Worm (Caenorhabditis elegans): ENCODE results near the gene F44E5.4.

F44E5.4 gene

ce11 chrII:11749490-11750172 lies 9.5 kb downstream of the F44E5.4 start (continued):
- TF ChIP-seq hrde-1 (tag; optimal IDR thresholded peaks at IDR 0.05; ENCODE audit: borderline replicate concordance): no peak
- no peak for TF ChIP-seq Y53G8AR.9 (GFP tag; conservative IDR thresholded peaks at IDR 0.05)
- TF ChIP-seq nhr-27 (tag; optimal IDR thresholded peaks at IDR 0.05): no peak
- peak; percentile 41 for TF ChIP-seq T07F8.4 (tag; optimal IDR thresholded peaks at IDR 0.05)
- TF ChIP-seq lin-35 (GFP tag; optimal IDR thresholded peaks at IDR 0.05): peak in 1 of 3 experiments; percentile 66
- TF ChIP-seq egl-44 (GFP tag; IDR thresholded peaks at IDR 0.05): no peak
- no peak for TF ChIP-seq ama-1 (optimal IDR thresholded peaks at IDR 0.05)
- no peak for TF ChIP-seq ama-1 (GFP tag; optimal IDR thresholded peaks at IDR 0.05)
- peak; percentile 99 for TF ChIP-seq zfh-2 (GFP tag; conservative IDR thresholded peaks at IDR 0.05)
- no peak for TF ChIP-seq T26A5.8 (tag; optimal IDR thresholded peaks at IDR 0.05)
- TF ChIP-seq pbrm-1 (GFP tag; IDR thresholded peaks at IDR 0.05): peak; percentile 63
- TF ChIP-seq ekl-4 (GFP tag; IDR thresholded peaks at IDR 0.05): 0 out of 2 replicates have a peak, but pooled peaks have one; percentile 57
- peak; percentile 76 for TF ChIP-seq ceh-27 (GFP tag; optimal IDR thresholded peaks at IDR 0.05)
- TF ChIP-seq attf-6 (GFP tag; IDR thresholded peaks at IDR 0.05): no peak
- peak; percentile 74 for TF ChIP-seq chd-7 (tag; optimal IDR thresholded peaks at IDR 0.05)
- no peak for TF ChIP-seq madf-8 (GFP tag; conservative IDR thresholded peaks at IDR 0.05)
- TF ChIP-seq madf-3 (GFP tag; IDR thresholded peaks at IDR 0.05): 0 out of 2 replicates have a peak, but pooled peaks have one; percentile 63
- TF ChIP-seq gei-17 (GFP tag; optimal IDR thresholded peaks at IDR 0.05): peak; percentile 65
- no peak for TF ChIP-seq hlh-12 (tag; optimal IDR thresholded peaks at IDR 0.05)
- TF ChIP-seq madf-10 (tag; optimal IDR thresholded peaks at IDR 0.05): peak; percentile 81
- TF ChIP-seq let-607 (tag; optimal IDR thresholded peaks at IDR 0.05): peak; percentile 66 to 77
- TF ChIP-seq ets-4 (GFP tag; optimal IDR thresholded peaks at IDR 0.05): no peak
- TF ChIP-seq B0261.1 (tag; optimal IDR thresholded peaks at IDR 0.05): no peak
- peak; percentile 55; the same call in 1 of the 2 replicates for TF ChIP-seq C06A6.2 (GFP tag; conservative IDR thresholded peaks at IDR 0.05)
- no peak for TF ChIP-seq snpc-4 (GFP tag; optimal IDR thresholded peaks at IDR 0.05)
- TF ChIP-seq snpc-4 (tag; optimal IDR thresholded peaks at IDR 0.05): peak in 3 of 4 experiments; percentile 51 to 74 (median 59)
- TF ChIP-seq Y79H2A.3 (GFP tag; conservative IDR thresholded peaks at IDR 0.05): no peak
- TF ChIP-seq B0035.1 (tag; optimal IDR thresholded peaks at IDR 0.05): peak; percentile 38
- TF ChIP-seq hmg-1.2 (GFP tag; IDR thresholded peaks at IDR 0.05): peak; percentile 85
- TF ChIP-seq atf-7 (tag; optimal IDR thresholded peaks at IDR 0.05): peak; percentile 75
- TF ChIP-seq lir-1 (GFP tag; conservative IDR thresholded peaks at IDR 0.05): peak; percentile 66
- no peak for TF ChIP-seq sea-2 (GFP tag; IDR thresholded peaks at IDR 0.05)
- no peak for TF ChIP-seq lsl-1 (GFP tag; optimal IDR thresholded peaks at IDR 0.05)
- peak; percentile 73 for TF ChIP-seq mcd-1 (GFP tag; IDR thresholded peaks at IDR 0.05)
- no peak for TF ChIP-seq attf-3 (GFP tag; conservative IDR thresholded peaks at IDR 0.05)
- no peak for TF ChIP-seq snpc-1.3 (tag; optimal IDR thresholded peaks at IDR 0.05; ENCODE audit: insufficient read depth)
- TF ChIP-seq nfyb-1 (GFP tag; IDR thresholded peaks at IDR 0.05): peak; percentile 81; the same call in 1 of the 2 replicates
- no peak for TF ChIP-seq ceh-91 (GFP tag; IDR thresholded peaks at IDR 0.05)
- TF ChIP-seq F52B5.7 (tag; optimal IDR thresholded peaks at IDR 0.05): peak; percentile 59
- TF ChIP-seq lin-26 (GFP tag; IDR thresholded peaks at IDR 0.05): 0 out of 2 replicates have a peak, but pooled peaks have one; percentile 61
- TF ChIP-seq F10E7.11 (tag; optimal IDR thresholded peaks at IDR 0.05): peak; percentile 51
- 0 out of 2 replicates have a peak, but pooled peaks have one; percentile 8 for TF ChIP-seq rcor-1 (GFP tag; IDR thresholded peaks at IDR 0.05)
- no peak for TF ChIP-seq rpc-1 (optimal IDR thresholded peaks at IDR 0.05)
- no peak for TF ChIP-seq rpc-1 (tag; optimal IDR thresholded peaks at IDR 0.05)
- no peak for TF ChIP-seq ztf-28 (GFP tag; IDR thresholded peaks at IDR 0.05)
- no peak for TF ChIP-seq lag-1 (GFP tag; IDR thresholded peaks at IDR 0.05)
- TF ChIP-seq lin-54 (GFP tag; optimal IDR thresholded peaks at IDR 0.05): peak; percentile 26

All from whole organism, young adult.